Worm (Caenorhabditis elegans) whole organism, L4/young adult: ENCODE measurements around the gene pept-1.

Experiments
- W03F9.2 ChIP-seq: fragments of 150-350 bp; optimal IDR thresholded peaks from 2 replicates; lab custom pipeline; 2014; ENCODE audit warnings: missing biosample characterization, missing genetic modification characterization
- dao-5 ChIP-seq: sonication (generic microtip); optimal IDR thresholded peaks from 2 replicates; lab custom pipeline; 2016; ENCODE audit warnings: missing genotype, missing genetic modification characterization, moderate library complexity, missing compliant biosample characterization
- him-1 ChIP-seq: sonication (generic microtip); optimal IDR thresholded peaks from 2 replicates; lab custom pipeline; 2016; ENCODE audit warnings: missing genotype, missing genetic modification reagents, missing genetic modification characterization, missing compliant biosample characterization

pept-1 gene

DNA sequence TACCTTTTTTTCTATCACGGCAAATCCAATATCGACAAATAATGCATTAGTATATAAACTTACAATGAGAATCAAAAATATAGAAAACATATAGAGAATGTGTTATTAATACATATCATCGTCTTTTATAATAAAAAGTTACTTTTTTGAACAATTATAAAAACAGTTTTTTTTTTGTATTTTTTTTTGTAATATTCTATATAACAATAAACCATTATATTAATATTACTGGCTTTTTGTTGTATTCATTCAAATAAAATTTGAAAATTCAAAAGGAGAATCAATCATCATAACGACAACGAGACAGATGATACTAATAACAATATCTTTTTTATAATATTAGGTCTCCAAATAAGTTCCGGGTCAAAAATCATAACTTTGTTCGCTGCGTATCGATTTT, 19.1 kb upstream of the pept-1 start, which contains the start of gene K10C2.8:
TSS of gene K10C2.8 (minus strand) at position 101 of the 400 bp plus-strand sequence.
- TF ChIP-seq him-1 (tag; lab: Kevin White, UChicago) (no peak), dao-5 (tag; lab: Kevin White, UChicago) (no peak), W03F9.2 (no peak)

DNA sequence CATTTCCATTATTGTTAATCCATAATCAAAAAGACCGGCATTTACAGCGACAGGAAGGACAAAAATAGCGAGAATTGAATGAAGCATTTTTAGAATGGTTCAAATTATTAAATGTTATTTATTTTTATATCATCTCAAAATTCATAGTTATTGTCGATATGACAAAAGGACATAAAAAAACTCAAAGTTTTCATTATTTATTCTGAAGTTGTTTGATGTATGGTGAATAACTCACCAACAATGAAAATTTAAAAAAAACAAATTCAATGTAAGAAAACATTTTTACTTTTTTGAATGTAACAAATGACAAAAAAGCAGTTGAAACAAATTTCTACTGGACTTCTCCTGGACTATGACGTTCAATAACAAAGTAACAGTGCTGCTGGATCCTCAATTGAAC, 16.2 kb upstream of the pept-1 start, which contains the start of gene K10C2.14:
TSS of gene K10C2.14 (minus strand) at position 101 of the 400 bp plus-strand sequence.
- TF ChIP-seq him-1 (tag; lab: Kevin White, UChicago) (no peak), dao-5 (tag; lab: Kevin White, UChicago) (no peak), W03F9.2 (no peak)

DNA sequence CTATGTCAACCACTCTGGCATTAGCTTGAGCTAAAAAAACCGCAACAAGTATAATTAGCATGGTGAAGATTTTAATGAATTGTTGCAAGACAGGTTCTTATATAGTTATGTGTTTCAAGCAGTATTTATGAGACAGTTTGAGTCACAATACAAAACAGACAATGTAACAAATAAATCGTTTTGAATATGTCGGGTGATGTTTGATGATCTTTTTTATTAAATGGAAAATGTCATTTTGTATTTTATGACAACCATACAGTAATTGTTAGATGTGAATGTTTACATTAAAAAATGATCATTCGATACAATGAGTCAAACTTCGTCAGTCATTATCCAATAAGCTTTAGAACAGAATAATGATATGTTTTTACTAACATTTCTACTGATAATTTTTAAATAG, 13.3 kb upstream of the pept-1 start, which contains the start of gene K10C2.7:
TSS of gene K10C2.7 (minus strand) at position 101 of the 400 bp plus-strand sequence.
- TF ChIP-seq dao-5 (tag; lab: Kevin White, UChicago), result no peak
- no peak for TF ChIP-seq him-1 (tag; lab: Kevin White, UChicago)
- TF ChIP-seq W03F9.2, result no peak

DNA sequence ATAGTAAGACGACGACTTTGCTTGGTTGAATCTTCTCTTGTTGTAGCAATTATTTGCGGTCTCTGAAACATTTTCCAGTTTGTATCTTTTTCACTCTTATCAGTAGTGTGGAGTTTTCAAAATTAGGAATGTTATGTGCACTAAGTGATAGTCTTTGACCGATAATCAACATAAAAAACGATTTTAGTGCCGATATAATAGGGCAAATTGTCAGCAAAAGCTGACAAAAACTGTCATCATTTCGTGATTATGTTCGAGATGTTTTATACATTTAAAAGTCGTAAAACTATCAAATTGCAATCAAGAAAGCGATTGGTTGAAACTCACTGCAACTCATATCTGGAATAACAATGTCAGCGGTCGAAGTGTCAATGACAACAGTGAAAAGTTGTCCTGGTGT, 11.4 kb upstream of the pept-1 start:
- no peak for TF ChIP-seq W03F9.2
- no peak for TF ChIP-seq him-1 (tag; lab: Kevin White, UChicago)
- no peak for TF ChIP-seq dao-5 (tag; lab: Kevin White, UChicago)

DNA sequence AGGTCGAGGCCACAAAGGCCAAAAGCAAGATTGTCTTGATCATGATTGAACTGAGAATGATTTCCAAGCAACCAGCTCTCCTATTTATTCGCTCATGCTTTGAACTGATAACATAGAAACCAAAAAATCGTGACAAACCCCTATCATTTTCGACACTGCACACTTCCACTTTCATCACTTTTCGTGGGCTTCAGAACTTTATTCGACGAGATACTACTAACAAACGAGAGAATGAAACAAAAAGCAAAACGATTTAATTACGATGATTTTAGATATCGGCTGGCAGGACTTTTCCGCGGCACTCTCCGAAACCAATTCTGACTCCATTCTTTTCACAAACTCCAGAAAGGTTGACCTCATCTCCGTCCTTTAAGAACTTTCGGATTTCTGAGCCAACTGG, 10.1 kb upstream of the pept-1 start, which contains the start of gene asp-14:
TSS of gene asp-14 (minus strand) at position 101 of the 400 bp plus-strand sequence.
- no peak for TF ChIP-seq W03F9.2

DNA sequence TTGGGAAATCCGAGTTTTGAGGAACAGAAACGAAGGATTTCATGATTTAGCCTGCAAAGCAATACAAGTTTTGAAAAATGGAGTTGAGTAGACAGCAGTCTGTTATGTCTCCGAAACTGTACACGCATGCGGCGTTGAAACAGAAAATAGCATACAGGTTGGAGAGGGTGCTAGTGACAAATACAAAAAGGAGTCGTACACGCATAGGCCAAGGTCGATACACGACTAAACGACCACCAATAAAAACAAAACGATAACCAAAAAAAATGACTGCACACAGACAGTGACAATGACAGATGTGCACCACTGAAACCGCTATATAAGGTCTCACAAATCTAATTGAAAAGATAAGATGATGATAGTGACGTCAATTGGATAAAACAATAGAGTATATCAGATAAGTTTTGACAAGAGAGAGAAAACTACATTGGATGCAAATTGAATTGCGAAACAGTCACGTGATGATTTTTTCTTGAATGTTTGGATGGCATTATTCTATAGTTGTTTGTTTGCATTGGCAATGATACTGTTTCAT, 7.7 kb upstream of the pept-1 start, which contains the start of gene fah-1:
TSS of gene fah-1 (minus strand) at position 51 of the 535 bp plus-strand sequence.
- TF ChIP-seq him-1 (tag; lab: Kevin White, UChicago) (no peak), dao-5 (tag; lab: Kevin White, UChicago) (no peak), W03F9.2 (no peak)

DNA sequence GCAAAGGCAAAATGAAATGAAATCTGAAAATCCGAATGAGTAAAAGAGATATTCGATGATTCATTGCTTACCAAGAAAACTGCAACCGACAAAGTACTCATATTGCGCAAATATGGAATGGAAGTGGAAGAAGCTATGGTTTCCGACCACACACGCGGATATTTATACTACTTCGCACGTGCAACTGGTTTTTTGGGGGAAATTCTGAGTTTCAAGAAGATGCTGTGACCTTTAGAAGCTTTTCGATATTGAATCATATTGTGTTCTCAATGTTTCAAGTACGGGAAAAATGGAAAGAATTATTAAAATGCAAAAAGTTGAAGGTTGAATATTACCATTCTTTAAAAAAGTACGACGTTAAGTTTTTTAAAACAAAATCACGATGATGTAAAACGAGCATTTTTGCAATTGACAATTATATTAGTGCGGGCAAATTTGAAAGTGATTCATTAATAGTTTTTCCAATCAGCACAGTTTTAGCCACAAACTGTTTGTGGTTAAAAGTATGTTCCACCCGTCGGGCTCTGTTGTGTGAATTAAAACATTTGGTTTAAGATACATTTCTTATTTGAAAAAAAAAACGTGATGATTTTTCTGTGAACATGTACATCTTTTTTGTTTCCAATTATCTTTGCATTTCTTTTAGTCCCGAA, 5.7 kb upstream of the pept-1 start, which contains the start of the genes grl-6 and K10C2.6:
TSS of gene grl-6 (minus strand) at position 101 of the 653 bp plus-strand sequence.
TSS of gene K10C2.6 (plus strand) at position 603 of the 653 bp plus-strand sequence.
- TF ChIP-seq him-1 (tag; lab: Kevin White, UChicago), result no peak
- TF ChIP-seq W03F9.2, result no peak
- TF ChIP-seq dao-5 (tag; lab: Kevin White, UChicago), result no peak

DNA sequence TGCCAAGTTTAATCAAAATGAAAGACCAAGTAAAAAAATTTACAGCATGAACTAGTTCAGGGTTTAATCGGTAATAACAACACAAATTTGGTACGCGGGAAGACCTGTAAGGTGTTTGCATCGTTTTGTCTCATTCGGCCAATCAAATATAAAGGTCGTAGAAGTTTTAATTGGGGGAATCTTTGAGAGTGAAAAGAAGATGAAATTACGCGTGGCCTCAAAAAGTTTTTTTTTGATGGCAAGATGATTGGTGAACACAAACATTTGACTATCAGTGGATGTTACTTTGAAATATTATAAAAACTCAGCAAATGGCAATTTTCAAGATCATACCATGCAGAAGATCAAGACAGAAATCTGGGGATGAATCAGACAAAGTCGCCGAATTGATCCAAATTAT, 1.5 kb upstream of the pept-1 start, which contains the start of gene nas-33:
TSS of gene nas-33 (minus strand) at position 101 of the 400 bp plus-strand sequence.
- TF ChIP-seq him-1 (tag; lab: Kevin White, UChicago) (no peak), dao-5 (tag; lab: Kevin White, UChicago) (no peak), W03F9.2 (no peak)

DNA sequence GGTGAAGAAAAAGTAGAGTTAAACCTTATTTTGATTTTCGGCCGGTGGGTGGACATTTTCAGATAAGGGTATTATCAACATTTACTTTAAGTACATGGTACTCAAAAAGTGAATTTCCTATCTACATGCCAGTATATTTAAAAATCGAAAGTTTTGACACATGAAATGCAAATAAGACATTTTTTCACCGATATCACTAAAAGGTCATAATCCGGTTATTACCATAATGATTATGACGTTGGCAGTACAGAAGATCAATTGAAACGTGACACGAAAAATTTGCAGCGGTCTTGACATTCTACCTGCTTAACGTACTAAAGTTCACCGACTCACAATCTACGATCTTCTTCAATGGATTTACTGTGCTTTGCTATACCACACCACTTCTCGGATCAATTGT, 1.3 kb downstream of the pept-1 start:
- no peak for TF ChIP-seq him-1 (tag; lab: Kevin White, UChicago)
- TF ChIP-seq W03F9.2, result no peak
- no peak for TF ChIP-seq dao-5 (tag; lab: Kevin White, UChicago)

DNA sequence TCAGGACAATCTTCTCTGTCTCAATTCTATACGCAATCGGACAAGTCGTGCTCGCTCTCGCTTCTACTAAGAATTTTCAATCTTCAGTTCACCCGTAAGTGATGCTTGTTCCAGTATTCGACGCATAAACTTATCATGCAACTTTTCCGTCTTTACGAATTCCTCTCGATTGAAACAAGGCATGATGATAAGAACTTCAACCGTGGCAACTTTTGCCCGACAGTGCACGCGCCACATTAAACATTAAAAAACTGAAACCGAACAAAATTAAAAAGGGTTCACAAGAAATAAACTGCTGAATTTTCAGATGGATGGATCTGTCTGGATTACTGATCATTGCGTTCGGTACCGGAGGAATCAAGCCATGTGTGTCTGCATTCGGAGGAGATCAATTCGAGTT, 1.8 kb downstream of the pept-1 start:
- no peak for TF ChIP-seq W03F9.2
- no peak for TF ChIP-seq dao-5 (tag; lab: Kevin White, UChicago)
- TF ChIP-seq him-1 (tag; lab: Kevin White, UChicago), result no peak

DNA sequence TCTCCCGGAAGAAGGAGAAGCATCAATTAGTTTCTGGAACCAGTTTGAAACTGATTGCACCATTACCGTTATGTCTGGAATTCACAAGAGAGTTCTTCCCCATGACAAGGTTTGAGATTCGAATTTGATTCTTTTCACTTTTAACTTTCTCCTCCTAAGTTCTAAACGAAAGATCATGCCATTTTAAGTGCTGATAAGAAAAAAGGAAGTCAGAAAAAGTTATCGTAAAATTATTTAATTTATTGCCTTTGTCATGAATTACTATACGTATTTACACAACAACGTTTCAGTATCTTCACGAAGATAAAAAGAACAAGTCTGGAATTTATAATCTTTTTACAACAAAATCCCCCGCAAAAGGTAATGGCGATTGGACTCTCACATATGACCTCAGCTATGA, 3.5 kb downstream of the pept-1 start:
- TF ChIP-seq him-1 (tag; lab: Kevin White, UChicago) (no peak), dao-5 (tag; lab: Kevin White, UChicago) (no peak), W03F9.2 (no peak)

DNA sequence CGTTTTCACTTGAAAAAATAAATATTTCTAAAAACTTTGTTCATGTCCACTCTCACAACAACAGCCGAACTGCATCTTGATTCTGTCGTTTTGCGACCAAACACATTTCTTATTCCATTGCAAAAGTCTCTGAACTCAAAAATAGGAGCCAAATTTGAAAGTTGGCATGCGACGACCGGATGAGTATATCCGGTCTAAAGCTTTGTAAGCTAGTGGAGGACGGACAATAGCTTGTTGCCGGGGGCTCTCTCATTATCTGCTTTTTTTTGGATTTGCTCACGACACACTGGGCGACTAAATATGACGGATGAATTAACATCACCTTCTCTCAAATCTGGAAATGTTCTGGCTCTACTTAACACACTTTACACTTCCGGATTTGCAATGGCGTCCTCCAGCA, 5.1 kb downstream of the pept-1 start, which contains the start of gene K04E7.1:
TSS of gene K04E7.1 (plus strand) at position 301 of the 400 bp plus-strand sequence.
- no peak for TF ChIP-seq dao-5 (tag; lab: Kevin White, UChicago)
- no peak for TF ChIP-seq him-1 (tag; lab: Kevin White, UChicago)
- no peak for TF ChIP-seq W03F9.2

DNA sequence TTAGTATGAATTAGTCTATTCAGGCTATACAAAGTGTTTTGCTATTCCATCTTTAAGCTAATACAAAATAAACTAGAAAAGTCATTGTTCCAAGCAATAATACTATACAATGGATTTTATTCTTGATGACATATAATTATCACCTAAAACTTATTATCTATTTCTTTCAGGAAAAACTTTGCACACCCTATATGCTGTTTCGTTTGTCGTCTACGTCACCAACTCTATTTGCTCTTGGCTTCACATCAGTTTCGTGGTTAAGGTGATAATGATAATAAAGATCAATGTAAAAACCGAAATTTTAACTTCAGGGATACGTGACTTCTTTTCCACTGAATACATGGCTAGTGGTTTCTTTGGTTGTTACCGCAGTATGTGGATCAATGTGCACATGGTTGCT, 5.8 kb downstream of the pept-1 start:
- TF ChIP-seq W03F9.2, result no peak
- TF ChIP-seq dao-5 (tag; lab: Kevin White, UChicago), result no peak
- no peak for TF ChIP-seq him-1 (tag; lab: Kevin White, UChicago)

DNA sequence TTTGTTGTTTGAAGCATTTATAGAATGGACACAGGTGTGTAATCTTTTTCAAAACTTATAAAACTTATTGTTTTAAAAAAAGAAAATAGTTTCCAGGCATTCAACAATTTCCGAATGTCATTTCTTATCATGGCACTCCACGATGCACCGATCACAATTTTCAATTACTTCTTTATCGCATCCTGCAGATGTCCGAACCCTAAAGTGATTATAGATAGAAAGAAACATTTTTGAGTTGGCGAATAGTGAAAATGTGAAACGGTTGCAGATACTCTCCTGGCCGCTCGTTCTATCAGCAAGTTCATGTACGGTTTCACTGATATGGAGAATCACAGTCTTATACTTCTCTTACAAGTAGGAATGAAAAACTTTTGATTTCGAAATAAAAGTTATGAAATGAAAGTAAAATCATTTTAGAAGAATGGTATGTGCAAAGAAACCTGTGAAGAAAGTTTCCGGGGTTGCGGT, 6.4 kb downstream of the pept-1 start, which contains the start of gene C15B12.2:
TSS of gene C15B12.2 (plus strand) at position 418 of the 468 bp plus-strand sequence.
- no peak for TF ChIP-seq W03F9.2
- no peak for TF ChIP-seq him-1 (tag; lab: Kevin White, UChicago)
- no peak for TF ChIP-seq dao-5 (tag; lab: Kevin White, UChicago)
